Worm (Caenorhabditis elegans) whole organism, young adult: ENCODE data around the gene spig-9.

Experiments
- F39B2.1 ChIP-seq: fragments of 200-800 bp; sonication (Bioruptor generic); IDR thresholded peaks from 2 replicates; pipeline ENCODE4 v1.3.6; 2022; ENCODE audit warnings: missing genetic modification reagents, missing genetic modification characterization, missing compliant biosample characterization
- F57A8.1 ChIP-seq: fragments of 200-800 bp; sonication (Bioruptor generic); optimal IDR thresholded peaks from 2 replicates; lab custom pipeline; 2018; ENCODE audit warnings: mild to moderate bottlenecking, missing genetic modification characterization, moderate library complexity, missing compliant biosample characterization
- bed-2 ChIP-seq: fragments of 200-800 bp; sonication (Bioruptor generic); IDR thresholded peaks from 2 replicates; pipeline ENCODE4 v1.3.6; 2022; ENCODE audit warnings: missing genetic modification reagents, missing genetic modification characterization, missing compliant biosample characterization
- egrh-3 ChIP-seq: fragments of 200-800 bp; sonication (Bioruptor generic); IDR thresholded peaks from 2 replicates; pipeline ENCODE4 v1.3.6; 2022; ENCODE audit warnings: missing genetic modification reagents, missing genetic modification characterization, missing compliant biosample characterization
- ets-4 ChIP-seq: fragments of 200-800 bp; sonication (Bioruptor generic); optimal IDR thresholded peaks from 2 replicates; lab custom pipeline; 2018; ENCODE audit warnings: mild to moderate bottlenecking, missing genetic modification characterization, missing compliant biosample characterization
- him-1 ChIP-seq: sonication (generic microtip); optimal IDR thresholded peaks from 2 replicates; lab custom pipeline; 2016; ENCODE audit warnings: missing genotype, missing genetic modification reagents, missing genetic modification characterization, missing compliant biosample characterization
- lir-1 ChIP-seq: fragments of 200-800 bp; sonication (Bioruptor generic); conservative IDR thresholded peaks from 2 replicates; pipeline ENCODE4 v1.3.6; 2022; ENCODE audit warnings: missing genetic modification reagents, missing genetic modification characterization, missing compliant biosample characterization
- madf-10 ChIP-seq: sonication (generic microtip); optimal IDR thresholded peaks from 2 replicates; lab custom pipeline; 2016; ENCODE audit warnings: mild to moderate bottlenecking, missing genetic modification characterization, missing compliant biosample characterization
- nfyb-1 ChIP-seq: fragments of 200-800 bp; sonication (Bioruptor generic); IDR thresholded peaks from 2 replicates; pipeline ENCODE4 v1.3.6; 2022; ENCODE audit warnings: missing genetic modification reagents, missing genetic modification characterization, missing compliant biosample characterization

DNA sequence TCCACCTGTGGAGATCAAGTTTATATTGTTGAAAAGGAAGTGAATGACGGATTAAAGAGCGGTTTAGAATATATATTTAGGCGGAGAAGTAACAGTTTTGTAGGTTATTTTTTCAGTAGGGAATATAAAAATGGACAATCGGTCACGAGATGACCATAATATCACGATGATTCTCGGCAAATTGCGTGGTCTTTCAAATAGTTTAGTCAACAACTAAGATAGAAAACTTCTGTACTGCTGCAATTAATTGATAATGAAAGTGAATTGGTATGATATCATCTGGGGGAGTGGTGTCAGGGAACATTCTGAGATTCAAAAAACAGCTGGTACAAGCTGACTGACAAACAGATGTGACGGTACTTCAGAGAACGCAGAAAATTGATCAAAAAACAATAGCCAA is 3.2 kb downstream of the spig-9 start:
- TF ChIP-seq F39B2.1 (GFP tag; lab: Robert Waterston, UW) (no peak), lir-1 (GFP tag; lab: Robert Waterston, UW) (no peak), F57A8.1 (GFP tag; lab: Kevin White, UChicago) (no peak), nfyb-1 (GFP tag; lab: Robert Waterston, UW) (no peak), madf-10 (no peak), him-1 (tag; lab: Kevin White, UChicago) (no peak), ets-4 (GFP tag; lab: Kevin White, UChicago) (no peak), egrh-3 (GFP tag; lab: Robert Waterston, UW) (no peak), bed-2 (GFP tag; lab: Robert Waterston, UW) (no peak)
